Worm (Caenorhabditis elegans): ENCODE measurements around the gene K10D11.2.

Gene K10D11.2

DNA sequence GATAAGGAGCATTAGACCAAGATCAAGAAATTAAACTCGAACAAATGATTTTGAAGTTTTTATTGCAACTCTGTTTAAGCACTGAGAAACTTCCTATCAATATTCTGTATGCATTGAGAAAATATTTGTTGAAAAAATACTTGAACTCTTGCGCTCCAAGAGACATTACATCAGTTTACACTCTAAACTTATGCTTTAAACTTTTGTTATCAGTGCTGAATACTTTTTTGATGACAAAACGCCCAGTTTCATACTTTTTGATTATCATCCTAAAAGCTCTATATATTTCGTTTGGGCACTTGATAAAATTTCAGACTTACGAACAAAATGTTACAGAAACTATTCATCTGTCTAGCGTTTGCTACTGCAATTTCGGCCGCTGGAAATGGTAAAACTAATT, 2.8 kb upstream of the K10D11.2 start, which contains the start of gene dod-17:
dod-17 (plus strand) TSS at position 323 of the 400 bp plus-strand sequence.
- no peak for TF ChIP-seq B0310.2 (tag; optimal IDR thresholded peaks at IDR 0.05)
- TF ChIP-seq hnd-1 (tag; optimal IDR thresholded peaks at IDR 0.05): no peak
- no peak for TF ChIP-seq tra-4 (tag; optimal IDR thresholded peaks at IDR 0.05)
- no peak for TF ChIP-seq ama-1 (optimal IDR thresholded peaks at IDR 0.05)
- no peak for TF ChIP-seq F13C5.2 (tag; optimal IDR thresholded peaks at IDR 0.05)
- no peak for TF ChIP-seq ceh-36 (tag; optimal IDR thresholded peaks at IDR 0.05)
- no peak for TF ChIP-seq flt-1 (GFP tag; IDR thresholded peaks at IDR 0.05)
- TF ChIP-seq ets-7 (tag; optimal IDR thresholded peaks at IDR 0.05): no peak
- no peak for TF ChIP-seq hmg-4 (GFP tag; optimal IDR thresholded peaks at IDR 0.05)
- TF ChIP-seq tbx-11 (GFP tag; IDR thresholded peaks at IDR 0.05): no peak
- TF ChIP-seq hmbx-1 (tag; optimal IDR thresholded peaks at IDR 0.05): no peak
- no peak for TF ChIP-seq aly-1 (tag; optimal IDR thresholded peaks at IDR 0.05)
- TF ChIP-seq tbx-37 (GFP tag; conservative IDR thresholded peaks at IDR 0.05): no peak
- no peak for TF ChIP-seq pes-1 (GFP tag; IDR thresholded peaks at IDR 0.05)
- TF ChIP-seq sea-1 (GFP tag; conservative IDR thresholded peaks at IDR 0.05): no peak
- TF ChIP-seq ceh-13 (GFP tag; optimal IDR thresholded peaks at IDR 0.05): no peak
- no peak for TF ChIP-seq scrt-1 (GFP tag; IDR thresholded peaks at IDR 0.05)

DNA sequence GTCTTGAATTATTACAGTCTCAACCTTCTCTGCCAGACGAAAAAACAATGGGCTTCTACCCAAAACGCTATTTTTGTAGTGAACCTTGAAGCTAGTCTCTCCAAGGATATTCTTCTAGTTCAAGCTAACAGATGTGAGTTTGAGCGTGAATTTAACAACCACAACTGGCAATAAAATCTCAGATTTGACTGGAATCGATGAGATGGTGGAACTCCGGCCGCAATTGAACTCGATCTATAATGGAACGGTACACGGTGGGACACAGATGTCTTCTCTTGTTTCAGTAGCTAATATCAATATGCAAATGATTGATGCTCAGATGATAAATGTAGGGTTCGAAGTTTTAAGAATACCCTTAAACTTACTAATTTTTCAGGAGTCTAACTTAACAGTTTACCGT, 1.1 kb upstream of the K10D11.2 start:
- TF ChIP-seq sea-1 (GFP tag; conservative IDR thresholded peaks at IDR 0.05) (no peak), ceh-13 (GFP tag; optimal IDR thresholded peaks at IDR 0.05) (no peak), aly-1 (tag; optimal IDR thresholded peaks at IDR 0.05) (no peak), ets-7 (tag; optimal IDR thresholded peaks at IDR 0.05) (no peak), tbx-37 (GFP tag; conservative IDR thresholded peaks at IDR 0.05) (no peak), hmg-4 (GFP tag; optimal IDR thresholded peaks at IDR 0.05) (no peak), pes-1 (GFP tag; IDR thresholded peaks at IDR 0.05) (no peak), hmbx-1 (tag; optimal IDR thresholded peaks at IDR 0.05) (no peak), scrt-1 (GFP tag; IDR thresholded peaks at IDR 0.05) (no peak), hnd-1 (tag; optimal IDR thresholded peaks at IDR 0.05) (no peak), ceh-36 (tag; optimal IDR thresholded peaks at IDR 0.05) (no peak), B0310.2 (tag; optimal IDR thresholded peaks at IDR 0.05) (no peak), F13C5.2 (tag; optimal IDR thresholded peaks at IDR 0.05) (no peak)

DNA sequence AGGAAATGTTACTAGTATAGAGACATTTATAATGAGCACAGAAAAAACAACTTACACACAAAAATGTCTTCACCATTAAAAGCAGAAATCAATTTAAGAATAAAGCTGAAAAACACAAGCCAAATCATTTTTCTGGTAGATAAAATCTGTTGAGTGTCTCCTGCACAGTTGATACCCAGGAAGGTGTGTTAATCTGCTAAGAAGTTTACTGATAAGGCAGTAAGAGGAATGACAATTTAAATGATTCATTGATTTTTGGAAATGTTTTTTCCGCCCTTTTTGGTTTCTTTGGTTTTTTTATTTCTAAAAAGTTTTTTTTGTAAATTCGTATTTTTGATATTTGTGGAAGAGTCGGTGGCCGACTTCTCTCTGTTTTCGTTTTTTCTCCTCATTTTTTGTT, 7.2 kb downstream of the K10D11.2 start, which contains the start of gene K10D11.3:
K10D11.3 (minus strand) TSS at position 174 of the 400 bp plus-strand sequence.
- TF ChIP-seq flt-1 (GFP tag; IDR thresholded peaks at IDR 0.05): no peak

DNA sequence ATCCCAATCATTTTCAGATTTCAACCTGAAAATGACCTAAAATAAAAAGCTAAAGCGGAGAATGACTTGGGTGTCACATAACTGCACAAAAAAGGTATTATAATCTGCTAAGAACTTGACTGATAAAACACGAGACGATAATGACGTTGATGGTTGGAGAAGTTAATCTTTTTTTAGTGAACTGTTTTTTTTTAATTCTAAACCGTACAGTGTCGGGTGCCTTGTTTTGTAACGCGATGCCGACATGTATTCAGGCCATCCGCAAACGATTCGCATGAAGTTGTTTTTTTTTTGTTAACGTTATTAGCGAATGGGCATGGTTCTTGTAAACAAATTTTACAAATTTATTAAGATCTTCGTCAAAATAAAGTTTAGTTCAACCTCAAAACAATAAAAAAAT, 10.6 kb downstream of the K10D11.2 start, which contains the start of gene K10D11.6:
K10D11.6 (minus strand) TSS at position 101 of the 400 bp plus-strand sequence.
- TF ChIP-seq tbx-37 (GFP tag; conservative IDR thresholded peaks at IDR 0.05) (no peak), scrt-1 (GFP tag; IDR thresholded peaks at IDR 0.05) (no peak), ceh-36 (tag; optimal IDR thresholded peaks at IDR 0.05) (no peak), F13C5.2 (tag; optimal IDR thresholded peaks at IDR 0.05) (no peak), ets-7 (tag; optimal IDR thresholded peaks at IDR 0.05) (no peak), ama-1 (optimal IDR thresholded peaks at IDR 0.05) (no peak), aly-1 (tag; optimal IDR thresholded peaks at IDR 0.05) (no peak), tbx-11 (GFP tag; IDR thresholded peaks at IDR 0.05) (no peak)

DNA sequence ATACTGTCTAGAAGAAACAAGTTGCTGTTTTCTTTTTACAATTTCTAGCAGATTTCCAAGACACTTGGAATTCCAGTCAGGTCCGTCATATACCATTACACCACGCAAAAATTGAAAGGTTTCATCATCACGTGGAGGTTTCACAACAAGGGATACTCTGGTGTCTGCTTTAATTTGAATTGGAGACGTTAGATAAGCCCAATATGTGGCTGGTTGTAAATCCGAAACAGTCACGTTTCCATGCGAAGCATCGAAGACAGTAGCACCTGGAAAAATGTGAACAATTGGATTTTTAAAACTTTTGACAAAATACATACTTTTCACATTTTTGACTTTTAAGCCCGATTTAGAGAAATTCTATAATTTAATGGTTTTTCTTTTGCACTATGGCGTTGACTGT, 11.9 kb downstream of the K10D11.2 start:
- TF ChIP-seq tbx-11 (GFP tag; IDR thresholded peaks at IDR 0.05) (no peak), aly-1 (tag; optimal IDR thresholded peaks at IDR 0.05) (no peak), ceh-13 (GFP tag; optimal IDR thresholded peaks at IDR 0.05) (no peak), hnd-1 (tag; optimal IDR thresholded peaks at IDR 0.05) (no peak), hmg-4 (GFP tag; optimal IDR thresholded peaks at IDR 0.05) (no peak), ama-1 (optimal IDR thresholded peaks at IDR 0.05) (no peak), F13C5.2 (tag; optimal IDR thresholded peaks at IDR 0.05) (no peak), pes-1 (GFP tag; IDR thresholded peaks at IDR 0.05) (no peak), sea-1 (GFP tag; conservative IDR thresholded peaks at IDR 0.05) (no peak), tbx-37 (GFP tag; conservative IDR thresholded peaks at IDR 0.05) (no peak), hmbx-1 (tag; optimal IDR thresholded peaks at IDR 0.05) (no peak), ceh-36 (tag; optimal IDR thresholded peaks at IDR 0.05) (no peak), tra-4 (tag; optimal IDR thresholded peaks at IDR 0.05) (no peak), B0310.2 (tag; optimal IDR thresholded peaks at IDR 0.05) (no peak), scrt-1 (GFP tag; IDR thresholded peaks at IDR 0.05) (no peak), ets-7 (tag; optimal IDR thresholded peaks at IDR 0.05) (no peak)

DNA sequence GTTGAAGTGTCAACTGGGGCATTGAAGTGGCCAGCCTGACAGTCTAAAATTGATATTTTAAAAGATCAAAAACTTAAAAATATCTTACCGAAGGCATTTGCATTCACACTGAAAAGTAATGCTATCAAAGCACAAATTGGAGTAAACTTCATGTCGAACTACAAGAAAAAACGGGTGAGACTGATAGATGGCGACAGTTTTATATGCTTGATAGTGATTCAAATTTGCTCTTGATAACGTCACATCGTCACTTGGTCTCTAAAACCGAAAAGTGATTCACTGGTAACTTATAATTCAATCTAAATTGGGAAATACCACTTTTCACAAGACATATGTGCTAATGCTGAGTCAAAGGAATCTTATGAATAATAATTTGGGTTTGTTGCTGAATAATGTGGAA, 12.8 kb downstream of the K10D11.2 start, which contains the start of gene K10D11.5:
K10D11.5 (minus strand) TSS at position 215 of the 400 bp plus-strand sequence.
- no peak for TF ChIP-seq tra-4 (tag; optimal IDR thresholded peaks at IDR 0.05)
- no peak for TF ChIP-seq pes-1 (GFP tag; IDR thresholded peaks at IDR 0.05)
- TF ChIP-seq sea-1 (GFP tag; conservative IDR thresholded peaks at IDR 0.05): no peak
- no peak for TF ChIP-seq ets-7 (tag; optimal IDR thresholded peaks at IDR 0.05)
- TF ChIP-seq flt-1 (GFP tag; IDR thresholded peaks at IDR 0.05): no peak
- TF ChIP-seq hmbx-1 (tag; optimal IDR thresholded peaks at IDR 0.05): no peak
- no peak for TF ChIP-seq hnd-1 (tag; optimal IDR thresholded peaks at IDR 0.05)
- no peak for TF ChIP-seq scrt-1 (GFP tag; IDR thresholded peaks at IDR 0.05)
- no peak for TF ChIP-seq ama-1 (optimal IDR thresholded peaks at IDR 0.05)

DNA sequence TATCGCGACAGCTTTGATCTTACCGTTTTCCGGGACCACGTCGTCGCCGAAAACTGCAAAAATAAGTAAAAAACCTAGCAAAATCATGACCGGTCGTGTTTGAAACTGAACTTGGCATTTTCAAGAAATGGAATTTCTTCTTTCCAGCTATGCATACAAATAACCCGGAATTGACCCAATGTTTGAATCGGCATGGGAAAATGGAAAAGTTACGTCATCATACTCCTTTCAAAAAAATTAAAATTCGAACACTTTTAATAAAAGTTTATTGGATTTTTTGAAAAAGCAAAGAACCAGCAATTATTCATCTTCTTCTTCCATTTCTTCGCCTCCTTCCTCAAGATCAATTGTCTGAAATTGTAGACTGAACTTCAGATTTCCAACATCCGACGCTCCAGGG, 15.6 kb downstream of the K10D11.2 start, which contains the start of gene K10D11.4:
K10D11.4 (minus strand) TSS at position 101 of the 400 bp plus-strand sequence.
- no peak for TF ChIP-seq scrt-1 (GFP tag; IDR thresholded peaks at IDR 0.05)
- TF ChIP-seq ceh-13 (GFP tag; optimal IDR thresholded peaks at IDR 0.05): no peak
- no peak for TF ChIP-seq aly-1 (tag; optimal IDR thresholded peaks at IDR 0.05)
- TF ChIP-seq ama-1 (optimal IDR thresholded peaks at IDR 0.05): no peak
- TF ChIP-seq F13C5.2 (tag; optimal IDR thresholded peaks at IDR 0.05): no peak
- TF ChIP-seq hmg-4 (GFP tag; optimal IDR thresholded peaks at IDR 0.05): no peak
- TF ChIP-seq ceh-36 (tag; optimal IDR thresholded peaks at IDR 0.05): no peak
- TF ChIP-seq tbx-37 (GFP tag; conservative IDR thresholded peaks at IDR 0.05): no peak

DNA sequence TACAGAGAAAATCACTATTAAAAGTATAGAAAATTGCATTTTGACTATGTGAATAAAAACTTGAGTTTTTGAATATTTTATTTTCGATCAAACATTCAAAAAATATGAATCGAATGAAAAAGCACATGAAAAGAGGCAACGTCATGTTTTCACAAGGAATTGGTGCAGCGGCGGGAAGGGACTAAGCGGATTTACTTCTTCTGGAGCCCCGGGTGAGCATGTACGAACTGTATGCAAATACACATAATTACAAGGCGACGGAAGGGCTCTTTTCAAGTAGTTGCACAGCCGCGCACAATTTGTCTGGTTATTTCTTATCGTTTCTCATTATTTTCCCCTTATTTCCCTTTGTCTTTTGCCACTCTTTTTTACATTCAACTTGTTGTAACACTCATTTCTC, 17.1 kb downstream of the K10D11.2 start, which contains the start of gene K10D11.7:
K10D11.7 (minus strand) TSS at position 101 of the 400 bp plus-strand sequence.
- TF ChIP-seq flt-1 (GFP tag; IDR thresholded peaks at IDR 0.05) (no peak), ceh-36 (tag; optimal IDR thresholded peaks at IDR 0.05) (no peak), hnd-1 (tag; optimal IDR thresholded peaks at IDR 0.05) (no peak), F13C5.2 (tag; optimal IDR thresholded peaks at IDR 0.05) (no peak), scrt-1 (GFP tag; IDR thresholded peaks at IDR 0.05) (no peak), ama-1 (optimal IDR thresholded peaks at IDR 0.05) (no peak), B0310.2 (tag; optimal IDR thresholded peaks at IDR 0.05) (no peak), tra-4 (tag; optimal IDR thresholded peaks at IDR 0.05) (no peak), hmg-4 (GFP tag; optimal IDR thresholded peaks at IDR 0.05) (no peak), ets-7 (tag; optimal IDR thresholded peaks at IDR 0.05) (no peak), aly-1 (tag; optimal IDR thresholded peaks at IDR 0.05) (no peak), tbx-37 (GFP tag; conservative IDR thresholded peaks at IDR 0.05) (no peak), tbx-11 (GFP tag; IDR thresholded peaks at IDR 0.05) (no peak), pes-1 (GFP tag; IDR thresholded peaks at IDR 0.05) (no peak), ceh-13 (GFP tag; optimal IDR thresholded peaks at IDR 0.05) (no peak), hmbx-1 (tag; optimal IDR thresholded peaks at IDR 0.05) (no peak)

All from whole organism, early embryonic.